Fruit fly (Drosophila melanogaster) whole organism, adult: ENCODE data around the gene bdl.
A peak's percentile ranks its signal among the peaks of the same experiment; 100 is the strongest.

Experiments
- Mnt ChIP-seq: fragments of 200-800 bp; sonication (Bioruptor generic); optimal IDR thresholded peaks from 2 replicates; lab custom pipeline; 2016; ENCODE audit warnings: missing biosample characterization, mild to moderate bottlenecking, missing genetic modification characterization
- bab1 ChIP-seq: fragments of 200-800 bp; sonication (Bioruptor generic); optimal IDR thresholded peaks from 3 replicates; lab custom pipeline; 2019; ENCODE audit warnings: missing biosample characterization, mild to moderate bottlenecking, missing genetic modification characterization, moderate library complexity
- kay ChIP-seq: fragments of 200-800 bp; sonication (Bioruptor generic); peaks from one replicate; lab custom pipeline; 2016; ENCODE audit warnings: missing biosample characterization, missing genetic modification characterization, borderline replicate concordance

dm6 chr2L:4332583-4332961 lies 8.2 kb downstream of the bdl start:
- TF ChIP-seq kay (peak; percentile 94), Mnt (no peak), bab1 (GFP tag; lab: Kevin White, UChicago) (no peak)
